Worm (Caenorhabditis elegans) whole organism, late embryonic: ENCODE data around the gene slcr-46.1.

Experiments
- C38D4.7 ChIP-seq: fragments of 200-800 bp; sonication (Bioruptor generic); optimal IDR thresholded peaks from 2 replicates; lab custom pipeline; 2018; ENCODE audit warnings: mild to moderate bottlenecking, missing genetic modification characterization, moderate library complexity, missing compliant biosample characterization
- F13H6.1 ChIP-seq: sonication (generic microtip); optimal IDR thresholded peaks from 2 replicates; lab custom pipeline; 2016; ENCODE audit warnings: missing genetic modification characterization, missing compliant biosample characterization
- Y22D7AL.16 ChIP-seq: sonication (generic microtip); optimal IDR thresholded peaks from 2 replicates; lab custom pipeline; 2016; ENCODE audit warnings: missing genetic modification characterization, missing compliant biosample characterization
- ama-1 ChIP-seq: fragments of 150-350 bp; optimal IDR thresholded peaks from 2 replicates; lab custom pipeline; 2014
- ceh-18 ChIP-seq: sonication (generic microtip); optimal IDR thresholded peaks from 2 replicates; lab custom pipeline; 2016; ENCODE audit warnings: missing genetic modification characterization, missing compliant biosample characterization
- ceh-19 ChIP-seq: fragments of 200-800 bp; sonication (Bioruptor generic); optimal IDR thresholded peaks from 2 replicates; lab custom pipeline; 2018; ENCODE audit warnings: mild to moderate bottlenecking, missing genetic modification characterization, missing compliant biosample characterization
- ceh-2 ChIP-seq: sonication (generic microtip); optimal IDR thresholded peaks from 2 replicates; lab custom pipeline; 2016; ENCODE audit warnings: missing genotype, missing genetic modification characterization, missing compliant biosample characterization
- ceh-22 ChIP-seq: sonication (generic microtip); optimal IDR thresholded peaks from 2 replicates; lab custom pipeline; 2017; ENCODE audit warnings: missing biosample characterization, missing genetic modification characterization
- ceh-31 ChIP-seq: sonication (generic microtip); optimal IDR thresholded peaks from 2 replicates; lab custom pipeline; 2016; ENCODE audit warnings: missing genetic modification characterization, missing compliant biosample characterization
- ceh-45 ChIP-seq: fragments of 200-800 bp; sonication (Bioruptor generic); IDR thresholded peaks from 2 replicates; pipeline ENCODE4 v1.3.6; 2022; ENCODE audit warnings: missing genetic modification reagents, missing genetic modification characterization, missing compliant biosample characterization
- che-1 ChIP-seq: sonication (generic microtip); optimal IDR thresholded peaks from 2 replicates; lab custom pipeline; 2016; ENCODE audit warnings: mild to moderate bottlenecking, missing genetic modification characterization, missing compliant biosample characterization
- elt-2 ChIP-seq: sonication (generic microtip); optimal IDR thresholded peaks from 2 replicates; lab custom pipeline; 2016; ENCODE audit warnings: missing genetic modification reagents, missing genetic modification characterization, missing compliant biosample characterization
- eyg-1 ChIP-seq: sonication (generic microtip); optimal IDR thresholded peaks from 2 replicates; lab custom pipeline; 2016; ENCODE audit warnings: missing genotype, missing genetic modification characterization, missing compliant biosample characterization
- fax-1 ChIP-seq: sonication (generic microtip); optimal IDR thresholded peaks from 2 replicates; lab custom pipeline; 2016; ENCODE audit warnings: missing genotype, missing genetic modification characterization, missing compliant biosample characterization
- hlh-13 ChIP-seq: fragments of 200-800 bp; sonication (Bioruptor generic); optimal IDR thresholded peaks from 2 replicates; lab custom pipeline; 2018; ENCODE audit warnings: mild to moderate bottlenecking, missing genetic modification characterization, missing compliant biosample characterization
- hlh-30 ChIP-seq: sonication (generic microtip); optimal IDR thresholded peaks from 2 replicates; lab custom pipeline; 2017; ENCODE audit warnings: antibody characterized with exemption, missing genetic modification characterization, missing compliant biosample characterization; ENCODE audit not compliant: insufficient read depth
- mec-3 ChIP-seq: sonication (generic microtip); optimal IDR thresholded peaks from 2 replicates; lab custom pipeline; 2016; ENCODE audit warnings: borderline replicate concordance, missing genetic modification characterization, missing compliant biosample characterization
- nfya-1 ChIP-seq: sonication (generic microtip); optimal IDR thresholded peaks from 2 replicates; lab custom pipeline; 2017; ENCODE audit warnings: missing genetic modification characterization, mild to moderate bottlenecking, missing compliant biosample characterization, antibody characterized with exemption, moderate library complexity
- nhr-11 ChIP-seq: fragments of 150-350 bp; optimal IDR thresholded peaks from 2 replicates; lab custom pipeline; 2014; ENCODE audit warnings: missing biosample characterization, missing genetic modification characterization
- nhr-232 ChIP-seq: sonication (generic microtip); optimal IDR thresholded peaks from 2 replicates; lab custom pipeline; 2016; ENCODE audit warnings: missing genetic modification characterization, missing compliant biosample characterization
- pat-9 ChIP-seq: fragments of 200-800 bp; sonication (Bioruptor generic); optimal IDR thresholded peaks from 2 replicates; lab custom pipeline; 2018; ENCODE audit warnings: mild to moderate bottlenecking, missing genetic modification characterization, moderate library complexity, missing compliant biosample characterization
- pha-4 ChIP-seq: fragments of 150-350 bp; optimal IDR thresholded peaks from 2 replicates; lab custom pipeline; 2018; ENCODE audit warnings: missing biosample characterization, missing genetic modification reagents, missing genetic modification characterization
- ref-2 ChIP-seq: sonication (generic microtip); optimal IDR thresholded peaks from 2 replicates; lab custom pipeline; 2016; ENCODE audit warnings: missing genetic modification characterization, missing compliant biosample characterization
- rnt-1 ChIP-seq: sonication (generic microtip); optimal IDR thresholded peaks from 2 replicates; lab custom pipeline; 2016; ENCODE audit warnings: missing genetic modification characterization, missing compliant biosample characterization
- sdc-2 ChIP-seq: sonication (generic microtip); optimal IDR thresholded peaks from 2 replicates; lab custom pipeline; 2016; ENCODE audit warnings: missing genotype, missing genetic modification characterization, missing compliant biosample characterization
- ttx-3 ChIP-seq: sonication (generic microtip); optimal IDR thresholded peaks from 2 replicates; lab custom pipeline; 2016; ENCODE audit warnings: missing genetic modification reagents, missing genetic modification characterization, missing compliant biosample characterization
- unc-55 ChIP-seq: sonication (generic microtip); optimal IDR thresholded peaks from 2 replicates; lab custom pipeline; 2017; ENCODE audit warnings: missing biosample characterization, missing genetic modification reagents, missing genetic modification characterization
- unc-86 ChIP-seq: sonication (generic microtip); optimal IDR thresholded peaks from 2 replicates; lab custom pipeline; 2016; ENCODE audit warnings: missing genetic modification characterization, missing compliant biosample characterization

Gene slcr-46.1

DNA sequence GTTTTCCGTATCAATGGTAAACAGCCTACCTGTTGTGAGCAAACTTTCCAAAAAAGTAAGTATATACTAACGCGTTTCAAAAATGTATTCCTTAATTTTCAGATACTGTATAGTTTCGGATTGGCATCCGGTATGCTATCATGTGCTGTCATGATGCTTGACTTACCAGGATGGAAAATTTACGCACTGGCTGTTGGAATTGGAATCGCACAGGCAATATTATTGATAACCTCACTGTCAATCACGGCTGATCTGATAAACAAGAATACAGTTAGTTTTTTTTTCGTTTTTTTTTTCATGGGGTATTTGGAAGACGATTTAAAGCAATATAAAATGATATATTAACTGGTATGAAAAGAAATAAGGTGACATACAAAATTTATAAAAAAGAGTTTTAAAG, 39.7 kb downstream of the slcr-46.1 start:
- no peak for TF ChIP-seq ceh-22 (tag; lab: Kevin White, UChicago)
- TF ChIP-seq C38D4.7 (GFP tag; lab: Kevin White, UChicago) = no peak
- TF ChIP-seq, all 69 proteins: peak for 0

DNA sequence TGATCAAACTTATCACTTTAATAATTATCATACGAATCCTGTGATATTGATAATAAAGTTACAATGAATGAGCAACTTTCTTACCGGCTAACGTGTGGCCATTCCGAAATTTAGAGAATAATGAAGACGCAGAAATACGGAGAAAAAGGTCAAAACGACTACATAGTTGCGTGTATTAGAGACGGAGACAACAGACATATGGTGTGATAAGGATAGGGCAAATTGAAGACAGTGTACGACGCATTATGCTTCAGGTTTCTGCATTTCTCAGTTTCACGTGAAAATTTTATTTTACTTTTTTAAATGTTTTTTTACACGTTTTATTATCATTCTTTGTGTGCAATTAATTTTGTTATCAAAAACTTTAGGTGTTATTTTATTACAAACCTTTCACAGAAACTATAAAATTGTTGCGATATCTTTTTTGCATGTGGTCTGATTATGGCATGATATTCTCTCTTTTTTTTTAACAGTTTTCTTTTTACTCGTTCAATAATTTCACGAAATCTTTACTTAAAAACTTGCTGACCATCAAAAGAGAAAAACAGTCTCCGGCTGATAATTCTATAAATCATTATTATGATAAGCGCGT, 41.1 kb downstream of the slcr-46.1 start, which contains the start of gene tmem-135:
Gene tmem-135, plus strand, starts transcription at position 542 of the 592 bp plus-strand sequence.
- no peak for TF ChIP-seq ceh-45 (GFP tag; lab: Robert Waterston, UW)
- TF ChIP-seq elt-2 = peak; percentile 44

ce11 chrX:4676702-4677101, 44.5 kb downstream of the slcr-46.1 start:
- TF ChIP-seq ceh-2 (tag; lab: Kevin White, UChicago) = no peak
- no peak for TF ChIP-seq Y22D7AL.16 (tag; lab: Kevin White, UChicago)
- no peak for TF ChIP-seq nhr-11 (tag; lab: Kevin White, UChicago)
- TF ChIP-seq ref-2 (tag; lab: Kevin White, UChicago) = no peak
- TF ChIP-seq ceh-18 (tag; lab: Kevin White, UChicago) = no peak
- no peak for TF ChIP-seq sdc-2
- no peak for TF ChIP-seq nhr-232 (tag; lab: Kevin White, UChicago)
- TF ChIP-seq ceh-31 = no peak
- no peak for TF ChIP-seq fax-1 (tag; lab: Kevin White, UChicago)
- no peak for TF ChIP-seq mec-3 (tag; lab: Kevin White, UChicago)
- TF ChIP-seq unc-86 = no peak

DNA sequence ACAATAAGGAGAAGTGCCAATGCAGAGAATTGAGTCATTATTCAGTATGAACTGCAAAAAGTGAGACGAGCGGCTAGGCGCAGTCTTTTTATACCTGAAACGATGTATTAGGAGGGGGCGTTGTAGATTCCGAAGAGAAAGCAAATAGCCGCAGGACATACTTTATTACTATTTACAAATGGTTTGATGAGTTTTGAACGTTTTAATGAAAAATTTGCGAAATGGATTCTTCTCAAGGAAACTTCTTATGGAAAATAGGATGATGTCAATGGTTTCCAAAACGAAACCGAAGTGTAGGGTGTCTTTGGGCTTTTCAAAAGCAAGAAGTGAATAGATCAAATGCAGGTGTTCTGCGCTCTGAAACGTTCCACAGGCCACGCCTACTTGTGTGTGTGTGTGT, 45.9 kb downstream of the slcr-46.1 start, which contains the start of gene flp-11:
Gene flp-11, minus strand, starts transcription at position 101 of the 400 bp plus-strand sequence.
- TF ChIP-seq pat-9 = no peak
- no peak for TF ChIP-seq mec-3 (tag; lab: Kevin White, UChicago)
- TF ChIP-seq che-1 = no peak
- TF ChIP-seq eyg-1 (tag; lab: Kevin White, UChicago) = no peak
- no peak for TF ChIP-seq ref-2 (tag; lab: Kevin White, UChicago)
- no peak for TF ChIP-seq hlh-30 (tag; lab: Kevin White, UChicago)
- no peak for TF ChIP-seq pha-4
- no peak for TF ChIP-seq nfya-1
- no peak for TF ChIP-seq rnt-1
- TF ChIP-seq F13H6.1 (tag; lab: Kevin White, UChicago) = no peak

ce11 chrX:4682616-4683015, 50.5 kb downstream of the slcr-46.1 start, which contains the start of gene K02G10.15:
Gene K02G10.15 (minus strand): TSS chrX:4682716.
- TF ChIP-seq unc-55 (GFP tag; lab: Kevin White, UChicago) = no peak
- TF ChIP-seq pha-4 = no peak
- no peak for TF ChIP-seq unc-86
- TF ChIP-seq ama-1 (lab: Kevin White, UChicago) = no peak
- TF ChIP-seq ttx-3 (tag; lab: Kevin White, UChicago) = no peak
- no peak for TF ChIP-seq ceh-19 (GFP tag; lab: Kevin White, UChicago)
- no peak for TF ChIP-seq hlh-13 (GFP tag; lab: Kevin White, UChicago)
